Fruit fly (Drosophila melanogaster) S2 (cell line): ENCODE data around the gene GlcAT-S.

ENCODE experiments used
- CG8478 ChIP-seq: fragments of >200 bp; optimal IDR thresholded peaks from 2 replicates; lab custom pipeline; 2018
- CTCF ChIP-seq, 2 experiments: fragments of >200 bp; optimal IDR thresholded peaks; 2 replicates each; lab custom pipeline; 2018

- TF ChIP-seq CG8478: no peak
- TF ChIP-seq CTCF (optimal IDR thresholded peaks at IDR 0.05; lab: Kevin White, UChicago): no peak
Observed at dm6 chr2L:9618871-9619270, 2.6 kb downstream of the GlcAT-S start.
